Fruit fly (Drosophila melanogaster) whole organism, embryonic: ENCODE data around the gene CG13314.

Experiments
- Abd-B ChIP-seq: fragments of 200-800 bp; sonication (Bioruptor generic); optimal IDR thresholded peaks from 2 replicates; lab custom pipeline; 2018; ENCODE audit warnings: missing biosample characterization, mild to moderate bottlenecking, missing genetic modification characterization, moderate library complexity
- CG10267 ChIP-seq: fragments of 200-800 bp; sonication (Bioruptor generic); optimal IDR thresholded peaks from 2 replicates; lab custom pipeline; 2018; ENCODE audit warnings: missing biosample characterization, mild to moderate bottlenecking, missing genetic modification characterization, moderate library complexity
- CG10654 ChIP-seq: fragments of 200-800 bp; sonication (Bioruptor generic); optimal IDR thresholded peaks from 2 replicates; lab custom pipeline; 2016; ENCODE audit warnings: missing biosample characterization, missing genetic modification characterization
- CG11398 ChIP-seq: fragments of 200-800 bp; sonication (Bioruptor generic); optimal IDR thresholded peaks from 2 replicates; lab custom pipeline; 2016; ENCODE audit warnings: missing biosample characterization, missing genetic modification characterization
- CG11456 ChIP-seq: fragments of 200-800 bp; sonication (Bioruptor generic); IDR thresholded peaks from 3 replicates; pipeline ENCODE4 v1.3.6; 2022; ENCODE audit warnings: missing biosample characterization, missing genetic modification characterization
- CG12236 ChIP-seq: fragments of 200-800 bp; sonication (Bioruptor generic); optimal IDR thresholded peaks from 2 replicates; lab custom pipeline; 2016; ENCODE audit warnings: missing biosample characterization, missing genetic modification characterization
- CG12299 ChIP-seq: fragments of 200-800 bp; sonication (Bioruptor generic); optimal IDR thresholded peaks from 2 replicates; lab custom pipeline; 2018; ENCODE audit warnings: missing biosample characterization, mild to moderate bottlenecking, missing genetic modification characterization
- CG13424 ChIP-seq: fragments of 200-800 bp; sonication (Bioruptor generic); optimal IDR thresholded peaks from 2 replicates; lab custom pipeline; 2019; ENCODE audit warnings: missing biosample characterization, mild to moderate bottlenecking, missing genetic modification characterization, moderate library complexity
- CG13624 ChIP-seq: fragments of 200-800 bp; sonication (Bioruptor generic); optimal IDR thresholded peaks from 2 replicates; lab custom pipeline; 2016; ENCODE audit warnings: missing biosample characterization, missing genetic modification characterization
- CG15011 ChIP-seq: fragments of 200-800 bp; sonication (Bioruptor generic); optimal IDR thresholded peaks from 3 replicates; lab custom pipeline; 2018; ENCODE audit warnings: missing biosample characterization, mild to moderate bottlenecking, missing genetic modification characterization
- CG15269 ChIP-seq: fragments of 200-800 bp; sonication (Bioruptor generic); optimal IDR thresholded peaks from 2 replicates; lab custom pipeline; 2018; ENCODE audit warnings: missing biosample characterization, mild to moderate bottlenecking, missing genetic modification characterization, moderate library complexity
- CG1603 ChIP-seq: fragments of 200-800 bp; sonication (Bioruptor generic); optimal IDR thresholded peaks from 2 replicates; lab custom pipeline; 2019; ENCODE audit warnings: missing biosample characterization, mild to moderate bottlenecking, missing genetic modification characterization, moderate library complexity
- CG16815 ChIP-seq: fragments of 200-800 bp; sonication (Bioruptor generic); optimal IDR thresholded peaks from 3 replicates; lab custom pipeline; 2017; ENCODE audit warnings: missing biosample characterization, mild to moderate bottlenecking, missing genetic modification characterization
- CG18262 ChIP-seq: fragments of 200-800 bp; optimal IDR thresholded peaks from 3 replicates; lab custom pipeline; 2019; ENCODE audit warnings: missing biosample characterization, mild to moderate bottlenecking, missing genetic modification characterization, moderate library complexity
- CG31224 ChIP-seq: fragments of 200-800 bp; sonication (Bioruptor generic); IDR thresholded peaks from 2 replicates; pipeline ENCODE4 v1.3.6; 2022; ENCODE audit warnings: missing biosample characterization, missing genetic modification characterization
- CG33557 ChIP-seq: fragments of 200-800 bp; sonication (Bioruptor generic); optimal IDR thresholded peaks from 2 replicates; lab custom pipeline; 2019; ENCODE audit warnings: missing biosample characterization, mild to moderate bottlenecking, missing genetic modification characterization, moderate library complexity
- CG4282 ChIP-seq: fragments of 200-800 bp; sonication (Bioruptor generic); optimal IDR thresholded peaks from 2 replicates; lab custom pipeline; 2016; ENCODE audit warnings: missing biosample characterization, missing genetic modification characterization
- CG4617 ChIP-seq: fragments of 200-800 bp; sonication (Bioruptor generic); optimal IDR thresholded peaks from 3 replicates; lab custom pipeline; 2016; ENCODE audit warnings: missing biosample characterization, missing genetic modification characterization, borderline replicate concordance
- CG4820 ChIP-seq: fragments of 200-800 bp; sonication (Bioruptor generic); optimal IDR thresholded peaks from 3 replicates; lab custom pipeline; 2016; ENCODE audit warnings: missing biosample characterization, missing genetic modification characterization
- CG5180 ChIP-seq: fragments of 200-800 bp; sonication (Bioruptor generic); optimal IDR thresholded peaks from 3 replicates; lab custom pipeline; 2017; ENCODE audit warnings: missing biosample characterization, missing genetic modification characterization, mild to moderate bottlenecking, moderate library complexity, missing genetic modification reagents
- CG6854 ChIP-seq: fragments of 200-800 bp; sonication (Bioruptor generic); optimal IDR thresholded peaks from 3 replicates; lab custom pipeline; 2017; ENCODE audit warnings: missing biosample characterization, mild to moderate bottlenecking, missing genetic modification characterization
- CG7372 ChIP-seq: fragments of 200-800 bp; sonication (Bioruptor generic); IDR thresholded peaks from 2 replicates; pipeline ENCODE4 v1.3.6; 2022; ENCODE audit warnings: missing biosample characterization, missing genetic modification characterization
- CG7963 ChIP-seq: fragments of 200-800 bp; sonication (Bioruptor generic); IDR thresholded peaks from 3 replicates; pipeline ENCODE4 v1.3.6; 2022; ENCODE audit warnings: missing biosample characterization, missing genetic modification characterization; ENCODE audit not compliant: partially characterized antibody
- CTCF ChIP-seq: fragments of 200-800 bp; sonication (Bioruptor generic); optimal IDR thresholded peaks from 2 replicates; lab custom pipeline; 2017; ENCODE audit warnings: missing biosample characterization, mild to moderate bottlenecking, missing genetic modification characterization, moderate library complexity
- D ChIP-seq, 2 experiments: fragments of 200-800 bp in 1 of 2; fragments of >200 bp in 1 of 2; sonication (Bioruptor generic) in 1 of 2; optimal IDR thresholded peaks; 2 replicates in 1 of 2; 3 replicates in 1 of 2; lab custom pipeline; 2017; ENCODE audit warnings: mild to moderate bottlenecking in 1 of 2, missing biosample characterization in 1 of 2, missing genetic modification characterization in 1 of 2, missing genetic modification reagents in 1 of 2
- Deaf1 ChIP-seq: fragments of 200-800 bp; optimal IDR thresholded peaks from 3 replicates; lab custom pipeline; 2019; ENCODE audit warnings: missing biosample characterization, mild to moderate bottlenecking, missing genetic modification characterization, moderate library complexity
- Dref ChIP-seq: fragments of 200-800 bp; sonication (Bioruptor generic); IDR thresholded peaks from 2 replicates; pipeline ENCODE4 v1.3.6; 2022; ENCODE audit warnings: missing biosample characterization, missing genetic modification characterization
- Hr51 ChIP-seq, 2 experiments: fragments of 200-800 bp; sonication (Bioruptor generic); optimal IDR thresholded peaks; 2 replicates in 1 of 2; 3 replicates in 1 of 2; lab custom pipeline; 2016 to 2018; ENCODE audit warnings: missing biosample characterization in 2 of 2, missing genetic modification characterization in 2 of 2, mild to moderate bottlenecking in 1 of 2, moderate library complexity in 1 of 2
- Lpt ChIP-seq: fragments of >200 bp; optimal IDR thresholded peaks from 2 replicates; lab custom pipeline; 2018; ENCODE audit warnings: missing biosample characterization, missing genetic modification characterization
- NK7.1 ChIP-seq: fragments of 200-800 bp; sonication (Bioruptor generic); optimal IDR thresholded peaks from 3 replicates; lab custom pipeline; 2016; ENCODE audit warnings: missing biosample characterization, missing genetic modification characterization
- Ssrp ChIP-seq: fragments of 200-800 bp; sonication (Bioruptor generic); optimal IDR thresholded peaks from 2 replicates; lab custom pipeline; 2018; ENCODE audit warnings: missing biosample characterization, mild to moderate bottlenecking, missing genetic modification characterization, moderate library complexity
- Taf1 ChIP-seq: fragments of 200-800 bp; sonication (Bioruptor generic); IDR thresholded peaks from 2 replicates; pipeline ENCODE4 v1.3.6; 2022; ENCODE audit warnings: missing biosample characterization, missing genetic modification characterization
- Trl ChIP-seq, 3 experiments: fragments of >200 bp in 2 of 3; fragments of 200-800 bp in 1 of 3; sonication (Bioruptor generic) in 1 of 3; optimal IDR thresholded peaks; 2 replicates in 1 of 3; 3 replicates in 2 of 3; lab custom pipeline; 2016 to 2017; ENCODE audit warnings: missing biosample characterization in 1 of 3, missing genetic modification characterization in 1 of 3
- ac ChIP-seq: fragments of 200-800 bp; sonication (Bioruptor generic); optimal IDR thresholded peaks from 3 replicates; lab custom pipeline; 2017; ENCODE audit warnings: missing biosample characterization, mild to moderate bottlenecking, missing genetic modification characterization
- ash1 ChIP-seq: fragments of 200-800 bp; sonication (Bioruptor generic); optimal IDR thresholded peaks from 2 replicates; lab custom pipeline; 2018; ENCODE audit warnings: missing biosample characterization, mild to moderate bottlenecking, missing genetic modification characterization
- ato ChIP-seq: fragments of 200-800 bp; sonication (Bioruptor generic); IDR thresholded peaks from 2 replicates; pipeline ENCODE4 v1.3.6; 2022; ENCODE audit warnings: missing biosample characterization, missing genetic modification characterization; ENCODE audit not compliant: partially characterized antibody
- caup ChIP-seq: fragments of 200-800 bp; sonication (Bioruptor generic); optimal IDR thresholded peaks from 3 replicates; lab custom pipeline; 2017; ENCODE audit warnings: missing biosample characterization, mild to moderate bottlenecking, missing genetic modification characterization, moderate library complexity; ENCODE audit not compliant: severe bottlenecking
- chinmo ChIP-seq: fragments of 200-800 bp; sonication (Bioruptor generic); IDR thresholded peaks from 4 replicates; pipeline ENCODE4 v1.3.6; 2022; ENCODE audit warnings: missing biosample characterization, missing genetic modification characterization; ENCODE audit not compliant: partially characterized antibody
- crol ChIP-seq: fragments of 200-800 bp; sonication (Bioruptor generic); IDR thresholded peaks from 2 replicates; pipeline ENCODE4 v1.3.6; 2022; ENCODE audit warnings: missing biosample characterization, missing genetic modification characterization
- esg ChIP-seq: fragments of 200-800 bp; sonication (Bioruptor generic); conservative IDR thresholded peaks from 2 replicates; pipeline ENCODE4 v1.3.6; 2022; ENCODE audit warnings: missing biosample characterization, missing genetic modification characterization
- lbe ChIP-seq: fragments of 200-800 bp; sonication (Bioruptor generic); optimal IDR thresholded peaks from 2 replicates; lab custom pipeline; 2016; ENCODE audit warnings: missing biosample characterization, mild to moderate bottlenecking, missing genetic modification characterization
- lmd ChIP-seq: fragments of 200-800 bp; sonication (Bioruptor generic); IDR thresholded peaks from 2 replicates; pipeline ENCODE4 v1.3.6; 2022; ENCODE audit warnings: missing biosample characterization, missing genetic modification characterization
- lov ChIP-seq, 2 experiments: fragments of 200-800 bp in 1 of 2; fragments of >200 bp in 1 of 2; sonication (Bioruptor generic) in 1 of 2; IDR thresholded peaks in 1 of 2; optimal IDR thresholded peaks in 1 of 2; 2 replicates in 1 of 2; 3 replicates in 1 of 2; pipeline versions ENCODE4 v1.3.6 to Lab custom; 2017 to 2022; ENCODE audit warnings: missing biosample characterization in 1 of 2, missing genetic modification characterization in 1 of 2
- pho ChIP-seq: fragments of 200-800 bp; sonication (Bioruptor generic); optimal IDR thresholded peaks from 2 replicates; lab custom pipeline; 2016; ENCODE audit warnings: missing biosample characterization, missing genetic modification characterization
- phol ChIP-seq: fragments of 200-800 bp; sonication (Bioruptor generic); optimal IDR thresholded peaks from 3 replicates; lab custom pipeline; 2018; ENCODE audit warnings: missing biosample characterization, mild to moderate bottlenecking, missing genetic modification characterization, moderate library complexity
- pita ChIP-seq: fragments of 200-800 bp; sonication (Bioruptor generic); optimal IDR thresholded peaks from 2 replicates; lab custom pipeline; 2017; ENCODE audit warnings: missing biosample characterization, mild to moderate bottlenecking, missing genetic modification characterization
- pzg ChIP-seq: fragments of 200-800 bp; sonication (Bioruptor generic); optimal IDR thresholded peaks from 3 replicates; lab custom pipeline; 2018; ENCODE audit warnings: missing biosample characterization, mild to moderate bottlenecking, missing genetic modification characterization, moderate library complexity
- ranshi ChIP-seq: fragments of 200-800 bp; sonication (Bioruptor generic); IDR thresholded peaks from 2 replicates; pipeline ENCODE4 v1.3.6; 2022; ENCODE audit warnings: missing biosample characterization, missing genetic modification characterization
- yki ChIP-seq: fragments of >200 bp; optimal IDR thresholded peaks from 3 replicates; lab custom pipeline; 2018

The CG13314 gene

dm6 chr3L:8954648-8955033, 27.0 kb upstream of the CG13314 start, which contains the start of gene GNBP3 (continued):
- TF ChIP-seq ato (GFP tag; lab: Robert Waterston, UW) (no peak), CG16815 (peak; percentile 49), CG4617 (no peak), Hr51 (GFP tag; optimal IDR thresholded peaks at IDR 0.05; lab: Kevin White, UChicago) (peak in 1 of 2 experiments; percentile 31), CG1603 (no peak), CG15269 (peak; percentile 43), CG11456 (no peak), Deaf1 (tag; lab: Kevin White, UChicago) (peak; percentile 10), CG6854 (GFP tag; lab: Kevin White, UChicago) (peak; percentile 41), CG13624 (GFP tag; lab: Kevin White, UChicago) (peak; percentile 16), CG4282 (GFP tag; lab: Kevin White, UChicago) (no peak), lov (optimal IDR thresholded peaks at IDR 0.05; lab: Kevin White, UChicago) (no peak), lov (GFP tag; IDR thresholded peaks at IDR 0.05; lab: Robert Waterston, UW) (0 out of 3 replicates have a peak, but pooled peaks have one; percentile 26), crol (GFP tag; lab: Robert Waterston, UW) (no peak), Dref (GFP tag; lab: Robert Waterston, UW) (no peak), CG33557 (GFP tag; lab: Kevin White, UChicago) (peak; percentile 27), D (optimal IDR thresholded peaks at IDR 0.05; lab: Kevin White, UChicago) (no peak), D (GFP tag; optimal IDR thresholded peaks at IDR 0.05; lab: Kevin White, UChicago) (peak; percentile 21), lbe (peak; percentile 96), ranshi (GFP tag; lab: Robert Waterston, UW) (0 out of 2 replicates have a peak, but pooled peaks have one; percentile 32), lmd (GFP tag; lab: Robert Waterston, UW) (no peak), CG13424 (tag; lab: Kevin White, UChicago) (peak; percentile 53), pho (GFP tag; lab: Kevin White, UChicago) (no peak), CG31224 (GFP tag; lab: Robert Waterston, UW) (peak; percentile 58), CG4820 (peak; percentile 76), Abd-B (GFP tag; lab: Kevin White, UChicago) (peak; percentile 54), ac (GFP tag; lab: Kevin White, UChicago) (peak; percentile 31), NK7.1 (GFP tag; lab: Kevin White, UChicago) (no peak), ash1 (no peak), CTCF (GFP tag; lab: Kevin White, UChicago) (peak; percentile 6), CG11398 (GFP tag; lab: Kevin White, UChicago) (no peak), esg (GFP tag; lab: Robert Waterston, UW) (0 out of 2 replicates have a peak, but pooled peaks have one; percentile 17), caup (GFP tag; lab: Kevin White, UChicago) (peak; percentile 47), CG15011 (no peak), CG12299 (tag; lab: Kevin White, UChicago) (no peak), Trl (optimal IDR thresholded peaks at IDR 0.05; lab: Kevin White, UChicago) (no peak), Trl (GFP tag; optimal IDR thresholded peaks at IDR 0.05; lab: Kevin White, UChicago) (peak; percentile 30), Ssrp (tag; lab: Kevin White, UChicago) (peak; percentile 28), CG12236 (no peak), CG7372 (GFP tag; lab: Robert Waterston, UW) (0 out of 2 replicates have a peak, but pooled peaks have one; percentile 37), Lpt (no peak), chinmo (no peak), pita (GFP tag; lab: Kevin White, UChicago) (no peak), yki (lab: Kevin White, UChicago) (no peak), CG10267 (tag; lab: Kevin White, UChicago) (peak; percentile 81), CG7963 (GFP tag; lab: Robert Waterston, UW) (no peak), CG5180 (no peak), Taf1 (GFP tag; lab: Robert Waterston, UW) (no peak), phol (tag; lab: Kevin White, UChicago) (peak; percentile 39), CG10654 (GFP tag; lab: Kevin White, UChicago) (peak; percentile 19), pzg (GFP tag; lab: Kevin White, UChicago) (no peak), CG18262 (tag; lab: Kevin White, UChicago) (peak; percentile 66)
